Fruit fly (Drosophila melanogaster): ENCODE results near the gene CG8475.

CG8475 gene

DNA sequence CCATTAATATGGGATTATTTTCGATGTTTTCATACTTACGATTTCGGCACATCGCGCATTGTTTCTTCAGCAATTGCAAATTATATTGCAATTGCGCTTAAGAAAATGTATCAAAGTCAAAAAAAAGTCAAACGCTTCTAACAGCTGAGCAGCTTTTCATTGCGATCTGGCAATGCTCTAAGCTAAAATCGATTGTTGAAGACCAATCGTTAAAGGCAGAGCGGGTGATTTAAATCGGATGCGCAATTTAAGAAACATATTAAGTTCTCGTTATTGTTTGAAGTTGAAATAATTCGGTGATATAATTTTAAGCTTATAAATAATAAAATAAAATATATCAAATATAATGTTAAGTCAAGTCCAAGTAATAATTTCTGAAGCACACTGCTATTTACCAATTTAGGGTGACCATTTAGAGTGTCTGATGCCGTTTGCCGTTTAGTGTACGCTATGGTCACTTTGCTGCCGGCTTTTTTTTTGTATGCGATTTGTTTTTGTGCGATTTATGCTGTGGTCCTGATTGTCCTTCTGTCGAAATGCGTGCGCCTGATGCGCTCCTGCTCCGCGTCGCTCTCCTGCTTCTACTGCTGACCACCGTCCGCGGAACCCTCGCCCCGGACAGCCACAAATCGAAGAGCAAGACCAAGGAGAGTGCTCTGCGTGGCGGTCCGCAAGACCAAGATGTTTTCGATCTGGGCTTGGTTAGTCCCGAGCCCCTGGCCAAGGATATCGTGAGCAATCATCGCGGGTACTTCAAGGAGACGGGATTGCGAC lies at the start of gene CG8475, which contains the start of gene CG8460:
Gene CG8475 (minus strand): TSS at position 162 of the 774 bp plus-strand sequence.
Gene CG8460 (plus strand): TSS at position 437 of the 774 bp plus-strand sequence.
- TF ChIP-seq ttk (optimal IDR thresholded peaks at IDR 0.05) (no peak), psq (optimal IDR thresholded peaks at IDR 0.05) (no peak), Myc (optimal IDR thresholded peaks at IDR 0.05) (no peak)

DNA sequence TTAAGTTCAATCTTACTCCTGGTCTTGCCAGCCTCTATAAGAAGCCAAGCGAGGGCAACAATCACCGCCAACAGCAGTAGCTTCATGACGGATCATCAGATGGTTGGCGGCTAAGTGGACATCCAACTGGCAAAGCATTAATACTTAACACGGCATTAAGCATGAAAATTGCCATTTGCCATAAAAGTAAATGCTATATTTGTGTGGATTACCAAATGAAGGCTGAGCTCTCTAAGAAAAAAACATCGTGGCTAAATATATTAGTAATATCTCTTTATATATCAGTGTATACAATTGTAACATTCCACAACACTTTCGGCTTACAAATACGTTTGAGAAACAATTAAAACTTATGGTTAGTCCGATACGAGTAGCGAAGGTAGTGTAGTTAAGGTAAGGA lies 47.2 kb upstream of the CG8475 start, which contains the start of gene CG43057:
Gene CG43057 (minus strand): TSS at position 101 of the 400 bp plus-strand sequence.
- TF ChIP-seq h (optimal IDR thresholded peaks at IDR 0.05) (no peak), Myc (optimal IDR thresholded peaks at IDR 0.05) (no peak), insv (optimal IDR thresholded peaks at IDR 0.05) (no peak)

DNA sequence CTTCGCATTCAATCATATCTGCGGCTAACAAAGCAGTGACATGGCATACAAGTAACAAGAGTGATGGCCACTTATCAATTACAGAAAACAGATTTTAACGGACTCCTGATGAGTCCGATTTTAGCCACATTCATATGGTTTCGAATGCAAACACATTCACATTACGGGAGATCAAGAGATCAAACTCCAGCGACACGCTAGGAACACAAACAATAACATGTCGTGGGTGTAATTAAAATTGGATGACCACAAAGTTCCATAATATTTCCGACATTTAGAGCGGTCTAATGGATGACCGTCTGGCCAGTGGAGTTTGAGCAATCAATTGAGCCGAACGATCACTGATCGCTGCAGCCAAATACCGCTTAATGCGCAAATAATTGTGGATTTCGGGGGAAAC lies 45.5 kb upstream of the CG8475 start, which contains the start of gene CG14277:
Gene CG14277 (plus strand): TSS at position 301 of the 400 bp plus-strand sequence.
- TF ChIP-seq insv (optimal IDR thresholded peaks at IDR 0.05) (no peak), Myc (optimal IDR thresholded peaks at IDR 0.05) (no peak), ttk (optimal IDR thresholded peaks at IDR 0.05) (no peak), Sin3A (optimal IDR thresholded peaks at IDR 0.05) (no peak), h (optimal IDR thresholded peaks at IDR 0.05) (no peak)

DNA sequence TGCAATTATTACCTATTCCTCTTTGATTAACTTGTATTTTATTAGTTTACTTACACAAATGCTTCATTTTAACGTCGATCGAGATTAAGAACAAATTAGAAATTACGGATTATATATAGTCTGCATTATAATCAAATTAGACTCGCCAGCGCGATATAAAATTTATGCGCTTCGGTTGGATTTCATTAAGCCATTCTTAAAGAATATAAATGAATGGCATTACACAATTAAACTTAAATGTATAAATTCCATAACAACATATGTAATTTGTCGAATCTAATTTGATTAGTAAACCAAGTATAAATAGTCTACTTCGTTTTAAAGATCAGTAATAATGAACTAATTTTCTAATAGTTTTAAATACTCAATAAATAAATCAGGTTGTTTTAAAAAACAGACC lies 45.0 kb upstream of the CG8475 start, which contains the start of gene Spn28F:
Gene Spn28F (minus strand): TSS at position 101 of the 400 bp plus-strand sequence.
- TF ChIP-seq psq (optimal IDR thresholded peaks at IDR 0.05) (no peak), h (optimal IDR thresholded peaks at IDR 0.05) (no peak), insv (optimal IDR thresholded peaks at IDR 0.05) (no peak), ttk (optimal IDR thresholded peaks at IDR 0.05) (no peak), Sin3A (optimal IDR thresholded peaks at IDR 0.05) (no peak), Myc (optimal IDR thresholded peaks at IDR 0.05) (no peak)

DNA sequence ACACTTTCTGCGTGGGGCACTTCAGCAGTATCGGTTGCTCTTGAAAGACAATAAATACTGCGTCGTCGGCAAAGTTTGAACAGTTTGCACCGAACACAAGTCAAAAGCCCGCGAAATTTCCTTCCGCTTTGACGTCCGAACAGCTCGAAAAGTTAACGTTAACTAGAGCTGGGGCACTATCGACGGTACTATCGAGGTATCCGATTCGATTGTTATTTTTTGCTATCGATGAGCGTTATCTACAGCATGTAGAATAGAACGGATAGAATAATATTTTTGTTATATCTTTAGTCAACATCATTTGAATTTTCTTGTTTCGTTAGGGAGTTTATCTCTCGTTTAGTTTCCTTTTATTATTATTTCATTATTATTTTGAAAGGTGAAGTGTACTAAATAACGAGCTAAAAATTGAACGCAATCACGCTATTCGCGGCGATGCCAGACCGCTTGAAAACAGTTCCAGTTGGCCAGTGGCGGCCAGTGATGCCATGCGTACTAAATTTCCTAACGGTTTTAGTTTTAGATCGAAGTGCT lies 43.1 kb upstream of the CG8475 start, which contains the start of gene Pvr:
Gene Pvr (minus strand): TSS at position 167 of the 534 bp plus-strand sequence.
- no peak for TF ChIP-seq insv (optimal IDR thresholded peaks at IDR 0.05)
- TF ChIP-seq psq (optimal IDR thresholded peaks at IDR 0.05) = no peak
- TF ChIP-seq ttk (optimal IDR thresholded peaks at IDR 0.05) = no peak
- TF ChIP-seq Sin3A (optimal IDR thresholded peaks at IDR 0.05) = no peak
- TF ChIP-seq h (optimal IDR thresholded peaks at IDR 0.05) = no peak
- no peak for TF ChIP-seq Myc (optimal IDR thresholded peaks at IDR 0.05)

DNA sequence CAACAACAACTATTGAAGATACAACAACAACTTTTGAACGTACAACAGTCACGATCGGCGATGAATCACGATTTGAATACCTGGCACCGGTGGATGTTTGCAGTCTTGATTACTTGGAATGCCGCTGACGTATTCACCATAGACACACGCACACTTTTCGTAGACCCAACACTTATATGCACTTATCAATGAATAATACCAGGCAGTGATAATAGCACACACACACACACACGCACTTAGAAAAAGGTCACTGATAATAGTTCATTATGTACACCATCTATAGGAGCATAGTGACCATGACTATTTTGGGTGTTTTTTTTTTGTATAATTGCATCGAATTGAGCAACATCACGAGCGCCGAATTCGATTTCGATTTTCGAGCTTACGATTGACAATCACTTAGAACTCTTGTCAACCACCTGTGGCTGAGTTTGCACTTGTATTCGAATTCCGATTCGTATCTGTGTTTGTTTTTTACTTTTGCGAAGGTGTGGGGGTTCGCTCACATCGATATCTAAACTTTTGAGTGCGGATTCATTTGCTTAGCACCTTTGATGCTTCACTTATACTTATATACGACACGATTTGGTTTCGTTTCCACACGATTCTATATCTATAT lies 42.4 kb upstream of the CG8475 start:
- TF ChIP-seq insv (optimal IDR thresholded peaks at IDR 0.05) (no peak), ttk (optimal IDR thresholded peaks at IDR 0.05) (no peak), Myc (optimal IDR thresholded peaks at IDR 0.05) (no peak), h (optimal IDR thresholded peaks at IDR 0.05) (no peak), Sin3A (optimal IDR thresholded peaks at IDR 0.05) (no peak), psq (optimal IDR thresholded peaks at IDR 0.05) (no peak)

DNA sequence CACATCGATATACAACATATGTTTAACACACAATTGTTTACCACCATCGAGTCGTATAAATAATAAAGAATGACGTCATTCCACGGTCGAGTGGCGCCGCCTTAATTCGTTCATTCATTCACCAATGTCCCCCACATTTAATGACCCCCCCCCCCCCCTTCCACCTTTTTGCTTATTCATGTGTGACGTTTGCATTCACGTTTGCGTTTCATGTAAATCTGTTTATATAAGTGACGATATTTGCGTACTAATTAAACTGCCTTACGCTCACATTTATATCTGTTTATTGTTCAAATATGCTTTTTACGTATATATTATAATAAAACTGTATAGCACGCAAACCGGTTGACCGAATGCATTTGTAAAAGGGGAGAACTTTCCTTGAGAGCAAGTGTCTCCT lies 36.9 kb upstream of the CG8475 start:
- TF ChIP-seq Sin3A (optimal IDR thresholded peaks at IDR 0.05) (no peak), h (optimal IDR thresholded peaks at IDR 0.05) (no peak), Myc (optimal IDR thresholded peaks at IDR 0.05) (no peak), psq (optimal IDR thresholded peaks at IDR 0.05) (no peak), insv (optimal IDR thresholded peaks at IDR 0.05) (no peak), ttk (optimal IDR thresholded peaks at IDR 0.05) (no peak)

DNA sequence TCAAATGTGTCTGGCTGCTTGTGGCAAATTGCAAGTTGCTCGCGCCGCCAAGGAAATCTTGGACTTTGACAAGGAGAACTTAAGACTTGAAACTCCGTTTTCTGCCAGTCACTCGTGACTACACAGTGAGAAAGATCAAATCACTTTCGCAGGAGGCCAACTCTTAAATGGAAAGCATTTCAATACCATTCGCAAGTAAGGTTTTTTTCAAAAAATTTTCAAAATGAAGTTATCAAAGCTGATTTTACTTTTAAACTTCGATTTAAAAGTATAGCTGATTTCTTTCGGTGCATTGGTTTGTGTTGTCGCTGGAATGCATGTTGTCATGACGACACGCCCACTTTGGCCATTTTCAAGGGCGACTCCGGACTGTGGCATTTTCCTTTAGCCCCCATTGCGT lies 35.7 kb upstream of the CG8475 start:
- no peak for TF ChIP-seq insv (optimal IDR thresholded peaks at IDR 0.05)
- TF ChIP-seq ttk (optimal IDR thresholded peaks at IDR 0.05) = no peak
- no peak for TF ChIP-seq Sin3A (optimal IDR thresholded peaks at IDR 0.05)
- TF ChIP-seq Myc (optimal IDR thresholded peaks at IDR 0.05) = no peak
- TF ChIP-seq psq (optimal IDR thresholded peaks at IDR 0.05) = no peak
- no peak for TF ChIP-seq h (optimal IDR thresholded peaks at IDR 0.05)

DNA sequence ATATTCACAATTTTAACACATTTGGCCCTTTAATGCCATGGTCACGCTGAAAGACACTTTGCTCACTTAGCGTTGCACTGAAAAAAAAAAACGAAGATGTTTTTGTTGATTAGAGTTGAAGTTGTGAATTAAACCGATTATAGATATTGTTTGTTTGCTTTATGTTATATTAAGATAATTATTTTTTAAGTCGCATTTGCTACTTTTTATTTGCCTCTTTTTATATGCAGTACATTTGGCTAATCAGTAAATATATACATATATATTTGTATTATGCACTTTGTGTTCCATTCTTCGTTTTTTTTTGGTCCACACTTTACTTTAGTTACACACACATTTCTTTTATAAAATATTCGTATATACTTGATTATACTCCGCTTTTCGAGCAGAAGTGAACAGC lies 33.5 kb upstream of the CG8475 start:
- TF ChIP-seq psq (optimal IDR thresholded peaks at IDR 0.05) (no peak), insv (optimal IDR thresholded peaks at IDR 0.05) (no peak), Sin3A (optimal IDR thresholded peaks at IDR 0.05) (no peak), ttk (optimal IDR thresholded peaks at IDR 0.05) (no peak), h (optimal IDR thresholded peaks at IDR 0.05) (no peak), Myc (optimal IDR thresholded peaks at IDR 0.05) (no peak)

DNA sequence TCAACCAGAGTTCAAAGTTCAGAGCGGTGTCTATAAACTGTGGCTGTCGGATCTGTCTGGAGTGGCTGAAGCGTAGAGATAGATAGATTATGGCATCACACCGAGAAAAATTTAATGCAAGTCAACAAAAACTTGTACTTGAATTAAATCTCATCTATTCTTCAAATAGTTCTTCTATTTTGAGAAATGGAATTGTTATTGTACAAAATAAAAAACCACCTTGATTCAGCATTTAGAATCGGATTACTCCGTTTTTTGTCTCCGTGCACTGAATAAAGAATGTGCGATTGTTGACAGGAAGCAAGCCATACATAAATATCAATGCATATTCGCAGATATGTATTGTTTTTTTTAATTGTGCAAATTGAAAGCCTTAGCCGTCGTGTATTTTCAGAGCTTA lies 32.9 kb upstream of the CG8475 start:
- no peak for TF ChIP-seq Myc (optimal IDR thresholded peaks at IDR 0.05)
- no peak for TF ChIP-seq Sin3A (optimal IDR thresholded peaks at IDR 0.05)
- no peak for TF ChIP-seq ttk (optimal IDR thresholded peaks at IDR 0.05)
- no peak for TF ChIP-seq psq (optimal IDR thresholded peaks at IDR 0.05)
- TF ChIP-seq h (optimal IDR thresholded peaks at IDR 0.05) = no peak
- TF ChIP-seq insv (optimal IDR thresholded peaks at IDR 0.05) = no peak

DNA sequence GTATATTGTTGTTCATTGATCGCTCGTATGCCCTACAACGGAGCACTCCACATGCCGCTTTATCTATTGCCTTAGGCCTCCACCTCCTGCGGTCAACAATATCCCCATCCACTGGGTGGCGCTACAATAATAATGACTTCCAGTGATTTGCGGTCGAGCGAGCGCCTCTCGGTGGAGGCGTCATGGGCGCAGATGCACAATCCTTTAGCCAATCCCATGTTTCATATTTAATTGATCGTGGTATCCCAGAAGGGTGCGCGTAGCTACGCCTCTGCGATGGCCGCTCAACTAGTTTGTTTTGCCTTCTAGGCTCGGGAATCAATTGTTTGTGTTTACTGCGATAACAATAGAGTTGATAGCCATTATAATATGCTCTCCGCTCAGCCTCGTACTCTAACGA lies 32.4 kb upstream of the CG8475 start:
- no peak for TF ChIP-seq insv (optimal IDR thresholded peaks at IDR 0.05)
- no peak for TF ChIP-seq ttk (optimal IDR thresholded peaks at IDR 0.05)
- no peak for TF ChIP-seq Sin3A (optimal IDR thresholded peaks at IDR 0.05)
- no peak for TF ChIP-seq psq (optimal IDR thresholded peaks at IDR 0.05)
- no peak for TF ChIP-seq Myc (optimal IDR thresholded peaks at IDR 0.05)
- no peak for TF ChIP-seq h (optimal IDR thresholded peaks at IDR 0.05)

DNA sequence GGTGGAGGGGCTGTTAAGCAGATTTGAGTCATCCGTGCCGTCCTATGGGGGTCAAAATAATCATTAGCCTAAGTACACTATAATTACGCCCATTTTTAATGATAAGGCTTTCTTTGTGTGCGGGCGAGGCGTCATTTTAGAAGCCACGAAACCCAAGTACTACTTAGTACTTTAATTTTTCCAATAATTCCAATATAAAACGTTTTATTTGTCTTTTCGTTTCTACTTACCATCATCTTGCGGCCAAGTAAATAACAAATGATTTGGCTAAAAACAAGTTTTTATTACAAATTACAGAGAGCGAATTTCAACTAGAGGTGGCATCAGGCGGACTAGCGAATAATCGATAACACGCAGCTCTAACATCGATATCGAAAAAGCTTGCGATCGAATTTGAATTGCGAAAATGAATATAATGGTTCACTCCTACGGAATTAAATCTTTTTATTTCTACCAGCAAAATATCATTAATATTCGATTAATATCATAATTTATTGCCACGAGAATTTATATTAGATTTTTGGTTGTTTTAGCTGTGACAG lies 23.7 kb upstream of the CG8475 start, which contains the start of gene Snx6:
Gene Snx6 (minus strand): TSS at position 349 of the 542 bp plus-strand sequence.
- TF ChIP-seq Myc (optimal IDR thresholded peaks at IDR 0.05) (no peak), insv (optimal IDR thresholded peaks at IDR 0.05) (no peak), Sin3A (optimal IDR thresholded peaks at IDR 0.05) (no peak)
